Worm (Caenorhabditis elegans) whole organism, L2 larva: Measurements from ENCODE around the gene C44H4.8.
A peak's percentile ranks its signal among the peaks of the same experiment; 100 is the strongest.

ENCODE experiments used
- F13H6.1 ChIP-seq: sonication (generic microtip); optimal IDR thresholded peaks from 2 replicates; lab custom pipeline; 2016; ENCODE audit warnings: missing genetic modification characterization, missing compliant biosample characterization
- R02D3.7 ChIP-seq: fragments of 150-350 bp; optimal IDR thresholded peaks from 2 replicates; lab custom pipeline; 2014; ENCODE audit warnings: missing biosample characterization, missing genetic modification characterization
- alr-1 ChIP-seq: fragments of 150-350 bp; optimal IDR thresholded peaks from 2 replicates; lab custom pipeline; 2014; ENCODE audit warnings: missing biosample characterization, missing genetic modification characterization
- aly-2 ChIP-seq: fragments of 150-350 bp; optimal IDR thresholded peaks from 2 replicates; lab custom pipeline; 2014; ENCODE audit warnings: missing biosample characterization, missing genetic modification characterization
- ama-1 ChIP-seq: fragments of 150-350 bp; optimal IDR thresholded peaks from 2 replicates; lab custom pipeline; 2018; ENCODE audit warnings: inconsistent platforms
- blmp-1 ChIP-seq: sonication (generic microtip); optimal IDR thresholded peaks from 2 replicates; lab custom pipeline; 2017; ENCODE audit warnings: missing genetic modification characterization, mild to moderate bottlenecking, missing compliant biosample characterization, antibody characterized with exemption, moderate library complexity; ENCODE audit not compliant: insufficient read depth
- ceh-82 ChIP-seq: fragments of 150-350 bp; optimal IDR thresholded peaks from 2 replicates; lab custom pipeline; 2014; ENCODE audit warnings: missing biosample characterization, missing genetic modification characterization
- crh-2 ChIP-seq: sonication (generic microtip); optimal IDR thresholded peaks from 2 replicates; lab custom pipeline; 2017; ENCODE audit warnings: missing biosample characterization, missing genetic modification characterization
- dmd-4 ChIP-seq: sonication (generic microtip); optimal IDR thresholded peaks from 2 replicates; lab custom pipeline; 2017; ENCODE audit warnings: missing biosample characterization, missing genetic modification characterization
- egl-27 ChIP-seq: sonication (generic microtip); optimal IDR thresholded peaks from 3 replicates; lab custom pipeline; 2017; ENCODE audit warnings: missing biosample characterization, missing genetic modification reagents, missing genetic modification characterization
- elt-1 ChIP-seq: fragments of 150-350 bp; optimal IDR thresholded peaks from 2 replicates; lab custom pipeline; 2014; ENCODE audit warnings: missing biosample characterization, missing genetic modification characterization
- elt-3 ChIP-seq: sonication (generic microtip); optimal IDR thresholded peaks from 2 replicates; lab custom pipeline; 2017; ENCODE audit warnings: missing biosample characterization, missing genetic modification characterization
- fos-1 ChIP-seq: fragments of 150-350 bp; optimal IDR thresholded peaks from 2 replicates; lab custom pipeline; 2014; ENCODE audit warnings: missing biosample characterization, missing genetic modification characterization
- gmeb-1 ChIP-seq: fragments of 150-350 bp; optimal IDR thresholded peaks from 2 replicates; lab custom pipeline; 2014; ENCODE audit warnings: missing biosample characterization, missing genetic modification characterization
- lin-11 ChIP-seq: fragments of 150-350 bp; sonication (generic microtip); optimal IDR thresholded peaks from 2 replicates; lab custom pipeline; 2014; ENCODE audit warnings: missing biosample characterization, missing genetic modification characterization, inconsistent platforms, mixed read lengths
- lsy-2 ChIP-seq, 2 experiments: fragments of 150-350 bp in 1 of 2; sonication (generic microtip) in 1 of 2; optimal IDR thresholded peaks; 2 replicates each; lab custom pipeline; 2014 to 2017; ENCODE audit warnings: missing biosample characterization in 2 of 2, missing genetic modification characterization in 2 of 2
- mdl-1 ChIP-seq, 2 experiments: fragments of 150-350 bp in 1 of 2; sonication (generic microtip) in 1 of 2; optimal IDR thresholded peaks; 2 replicates each; lab custom pipeline; 2017; ENCODE audit warnings: missing biosample characterization in 2 of 2, missing genetic modification characterization in 2 of 2
- nhr-11 ChIP-seq: fragments of 150-350 bp; optimal IDR thresholded peaks from 2 replicates; lab custom pipeline; 2014; ENCODE audit warnings: missing biosample characterization, missing genetic modification characterization
- nhr-12 ChIP-seq: fragments of 150-350 bp; optimal IDR thresholded peaks from 2 replicates; lab custom pipeline; 2014; ENCODE audit warnings: missing biosample characterization, missing genetic modification characterization
- nhr-129 ChIP-seq: fragments of 150-350 bp; optimal IDR thresholded peaks from 2 replicates; lab custom pipeline; 2014; ENCODE audit warnings: missing biosample characterization, missing genetic modification characterization
- nhr-21 ChIP-seq: fragments of 150-350 bp; optimal IDR thresholded peaks from 2 replicates; lab custom pipeline; 2014; ENCODE audit warnings: missing biosample characterization, missing genetic modification characterization
- nhr-23 ChIP-seq: fragments of 150-350 bp; optimal IDR thresholded peaks from 2 replicates; lab custom pipeline; 2014; ENCODE audit warnings: missing biosample characterization, missing genetic modification reagents, missing genetic modification characterization
- nhr-237 ChIP-seq: fragments of 150-350 bp; optimal IDR thresholded peaks from 2 replicates; lab custom pipeline; 2014; ENCODE audit warnings: missing biosample characterization, missing genetic modification characterization
- nhr-6 ChIP-seq: fragments of 150-350 bp; optimal IDR thresholded peaks from 2 replicates; lab custom pipeline; 2014; ENCODE audit warnings: missing biosample characterization, missing genetic modification characterization
- nhr-77 ChIP-seq: fragments of 150-350 bp; optimal IDR thresholded peaks from 2 replicates; lab custom pipeline; 2014; ENCODE audit warnings: missing biosample characterization, missing genetic modification characterization
- sem-4 ChIP-seq: fragments of 150-350 bp; optimal IDR thresholded peaks from 2 replicates; lab custom pipeline; 2014; ENCODE audit warnings: missing biosample characterization, missing genetic modification reagents, missing genetic modification characterization
- skn-1 ChIP-seq: sonication (generic microtip); optimal IDR thresholded peaks from 2 replicates; lab custom pipeline; 2017; ENCODE audit warnings: missing biosample characterization, missing genetic modification characterization
- sma-3 ChIP-seq: sonication (generic microtip); optimal IDR thresholded peaks from 2 replicates; lab custom pipeline; 2016; ENCODE audit warnings: missing genetic modification reagents, missing genetic modification characterization, missing compliant biosample characterization
- sma-9 ChIP-seq, 2 experiments: fragments of 150-350 bp in 1 of 2; sonication (generic microtip) in 1 of 2; optimal IDR thresholded peaks; 2 replicates each; lab custom pipeline; 2014 to 2016; ENCODE audit warnings: missing genetic modification characterization in 2 of 2, mild to moderate bottlenecking in 1 of 2, missing biosample characterization in 1 of 2, missing compliant biosample characterization in 1 of 2, missing genetic modification reagents in 1 of 2, moderate library complexity in 1 of 2
- snpc-4 ChIP-seq: fragments of 150-350 bp; optimal IDR thresholded peaks from 2 replicates; lab custom pipeline; 2014; ENCODE audit warnings: missing biosample characterization, missing genetic modification characterization
- unc-39 ChIP-seq: fragments of 150-350 bp; optimal IDR thresholded peaks from 2 replicates; lab custom pipeline; 2014; ENCODE audit warnings: missing biosample characterization, missing genetic modification characterization
- unc-55 ChIP-seq: fragments of 150-350 bp; sonication (generic microtip); optimal IDR thresholded peaks from 3 replicates; lab custom pipeline; 2014; ENCODE audit warnings: missing biosample characterization, missing genetic modification reagents, missing genetic modification characterization
- zag-1 ChIP-seq: fragments of 150-350 bp; optimal IDR thresholded peaks from 2 replicates; lab custom pipeline; 2014; ENCODE audit warnings: missing biosample characterization, missing genetic modification characterization
- ztf-4 ChIP-seq: fragments of 150-350 bp; optimal IDR thresholded peaks from 2 replicates; lab custom pipeline; 2014; ENCODE audit warnings: missing biosample characterization, missing genetic modification characterization

Gene C44H4.8

DNA sequence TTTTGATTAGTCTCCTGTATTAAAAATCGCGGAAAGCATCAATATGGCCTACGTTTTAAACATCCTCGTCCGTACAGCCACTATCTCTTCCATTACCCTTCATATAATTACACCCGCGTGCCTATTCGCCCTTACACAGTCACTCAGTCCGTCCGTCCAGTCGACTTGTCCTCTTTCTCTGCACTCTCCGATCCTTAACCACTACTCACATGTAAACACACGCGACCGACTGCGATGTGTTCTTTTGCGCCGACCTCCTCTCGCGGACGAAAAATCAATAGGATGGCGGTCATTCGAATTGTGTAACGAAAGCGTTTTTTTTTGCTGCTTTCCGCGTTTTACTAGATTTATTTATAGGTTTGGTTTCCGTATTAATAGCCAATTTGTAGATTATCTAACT, 7.8 kb downstream of the C44H4.8 start, which contains the start of gene eor-2 (continued):
- TF ChIP-seq nhr-21 (tag; lab: Kevin White, UChicago) (peak; percentile 80), sma-9 (GFP tag; optimal IDR thresholded peaks at IDR 0.05; lab: Kevin White, UChicago) (peak; percentile 86), sma-9 (tag; optimal IDR thresholded peaks at IDR 0.05; lab: Kevin White, UChicago) (no peak)

DNA sequence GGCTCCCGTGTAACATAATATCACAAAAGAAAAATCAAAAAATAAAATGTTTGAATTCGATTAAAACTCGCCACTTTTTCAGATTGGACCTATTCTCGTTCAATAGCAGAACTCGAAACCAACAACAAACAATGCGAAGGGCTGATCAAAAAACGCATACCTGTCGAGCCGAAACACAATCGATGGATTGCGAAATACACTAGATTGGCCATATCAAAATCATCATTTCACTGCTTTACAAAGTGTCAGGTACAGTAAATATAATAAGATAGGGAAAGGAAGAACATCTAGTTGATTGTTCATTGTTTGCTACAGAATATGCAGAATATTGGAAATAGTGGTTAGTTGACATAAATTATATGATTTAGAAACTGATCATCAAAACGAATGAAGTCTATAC, 12.8 kb downstream of the C44H4.8 start:
- TF ChIP-seq alr-1 (tag; lab: Kevin White, UChicago) (no peak), ama-1 (no peak)

DNA sequence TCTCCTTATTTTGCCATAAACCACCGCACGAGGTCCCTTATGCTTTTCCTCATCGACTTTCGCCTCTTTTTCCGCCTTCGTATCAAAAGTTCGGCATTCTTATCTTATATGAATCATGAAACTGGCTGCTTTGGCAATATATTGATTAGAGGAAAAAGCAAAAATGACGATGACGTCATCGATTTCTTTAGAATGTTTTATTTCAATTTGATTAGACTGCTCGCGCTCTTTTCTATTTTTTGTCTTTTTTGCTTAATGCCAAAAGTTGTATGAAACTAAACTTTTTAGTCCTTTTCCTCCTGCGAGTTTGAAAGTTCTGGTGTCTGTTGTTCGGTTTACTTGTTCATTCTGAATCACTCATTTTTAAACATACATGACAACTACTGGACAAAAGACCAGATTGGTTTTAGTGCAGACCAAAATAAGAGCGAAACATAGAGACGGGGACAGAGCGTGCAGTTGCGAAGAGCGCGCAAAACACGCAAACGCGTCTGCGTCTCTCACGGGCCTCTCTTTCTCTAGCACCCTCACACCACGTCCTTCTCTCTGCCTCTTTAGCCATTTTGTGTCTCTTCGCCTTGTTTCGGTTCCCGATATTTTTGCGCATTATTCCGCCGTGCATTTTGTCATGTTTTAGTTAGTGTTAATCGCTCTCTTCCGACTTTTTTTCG, 15.3 kb downstream of the C44H4.8 start:
- peak; percentile 44 to 83 for TF ChIP-seq mdl-1 (tag; optimal IDR thresholded peaks at IDR 0.05; lab: Kevin White, UChicago)
- TF ChIP-seq sma-9 (GFP tag; optimal IDR thresholded peaks at IDR 0.05; lab: Kevin White, UChicago), result peak; percentile 72
- TF ChIP-seq sma-9 (tag; optimal IDR thresholded peaks at IDR 0.05; lab: Kevin White, UChicago), result no peak
- TF ChIP-seq nhr-77 (tag; lab: Kevin White, UChicago), result no peak
- TF ChIP-seq alr-1 (tag; lab: Kevin White, UChicago), result no peak
- TF ChIP-seq nhr-12, result no peak
- TF ChIP-seq gmeb-1, result no peak
- peak; percentile 13 for TF ChIP-seq sma-3
- TF ChIP-seq nhr-23 (tag; lab: Kevin White, UChicago), result no peak
- peak; percentile 59 for TF ChIP-seq unc-55 (GFP tag; lab: Kevin White, UChicago)
- no peak for TF ChIP-seq crh-2 (tag; lab: Kevin White, UChicago)
- TF ChIP-seq aly-2, result no peak
- peak in 1 of 2 experiments; percentile 12 for TF ChIP-seq lsy-2 (tag; optimal IDR thresholded peaks at IDR 0.05; lab: Kevin White, UChicago)
- TF ChIP-seq F13H6.1 (tag; lab: Kevin White, UChicago), result no peak
- no peak for TF ChIP-seq R02D3.7
- no peak for TF ChIP-seq dmd-4 (tag; lab: Kevin White, UChicago)
- TF ChIP-seq ama-1, result no peak
- TF ChIP-seq sem-4 (tag; lab: Kevin White, UChicago), result no peak
- TF ChIP-seq fos-1 (tag; lab: Kevin White, UChicago), result peak; percentile 9
- no peak for TF ChIP-seq elt-3 (tag; lab: Kevin White, UChicago)
- TF ChIP-seq zag-1 (tag; lab: Kevin White, UChicago), result peak; percentile 20
- no peak for TF ChIP-seq ceh-82 (tag; lab: Kevin White, UChicago)
- peak; percentile 42 for TF ChIP-seq lin-11 (tag; lab: Kevin White, UChicago)
- TF ChIP-seq nhr-6 (tag; lab: Kevin White, UChicago), result peak; percentile 16
- peak; percentile 24 for TF ChIP-seq blmp-1 (tag; lab: Kevin White, UChicago)
- peak; percentile 26 for TF ChIP-seq nhr-21 (tag; lab: Kevin White, UChicago)
- TF ChIP-seq ztf-4 (tag; lab: Kevin White, UChicago), result no peak
- TF ChIP-seq elt-1 (tag; lab: Kevin White, UChicago), result no peak
- peak; percentile 74 for TF ChIP-seq nhr-129 (tag; lab: Kevin White, UChicago)

DNA sequence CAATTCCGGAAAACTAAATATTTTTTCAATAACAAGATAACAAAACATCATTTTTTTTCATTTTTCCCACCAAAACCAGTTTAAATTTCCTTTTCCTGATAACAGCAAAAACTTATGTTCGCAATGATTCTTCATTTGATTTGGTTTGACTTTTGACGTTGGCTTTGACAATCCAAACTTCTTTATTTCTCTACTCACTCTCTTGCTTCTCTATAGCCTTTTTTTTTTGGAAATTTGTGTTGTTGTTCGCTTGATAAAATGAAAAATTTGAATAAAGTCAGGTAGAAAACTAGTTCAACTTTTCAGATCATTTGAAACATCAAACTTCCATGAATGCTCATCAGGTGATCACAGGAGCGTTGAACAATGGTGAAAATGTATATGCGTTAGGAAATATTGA, 16.1 kb downstream of the C44H4.8 start, which contains the start of gene rbc-1:
Gene rbc-1, plus strand, starts transcription at position 301 of the 400 bp plus-strand sequence.
- TF ChIP-seq egl-27 (tag; lab: Kevin White, UChicago), result no peak
- TF ChIP-seq elt-3 (tag; lab: Kevin White, UChicago), result no peak
- TF ChIP-seq fos-1 (tag; lab: Kevin White, UChicago), result no peak
- TF ChIP-seq snpc-4 (tag; lab: Kevin White, UChicago), result no peak
- no peak for TF ChIP-seq ama-1
- no peak for TF ChIP-seq crh-2 (tag; lab: Kevin White, UChicago)
- no peak for TF ChIP-seq unc-39 (tag; lab: Kevin White, UChicago)
- TF ChIP-seq ceh-82 (tag; lab: Kevin White, UChicago), result no peak
- no peak for TF ChIP-seq dmd-4 (tag; lab: Kevin White, UChicago)
- TF ChIP-seq blmp-1 (tag; lab: Kevin White, UChicago), result no peak
- TF ChIP-seq nhr-6 (tag; lab: Kevin White, UChicago), result no peak
- TF ChIP-seq nhr-11 (tag; lab: Kevin White, UChicago), result no peak
- no peak for TF ChIP-seq R02D3.7
- no peak for TF ChIP-seq nhr-21 (tag; lab: Kevin White, UChicago)
- no peak for TF ChIP-seq ztf-4 (tag; lab: Kevin White, UChicago)
- TF ChIP-seq elt-1 (tag; lab: Kevin White, UChicago), result no peak
- TF ChIP-seq nhr-237 (tag; lab: Kevin White, UChicago), result no peak
- no peak for TF ChIP-seq skn-1 (tag; lab: Kevin White, UChicago)
- no peak for TF ChIP-seq sma-3
- no peak for TF ChIP-seq sma-9 (GFP tag; optimal IDR thresholded peaks at IDR 0.05; lab: Kevin White, UChicago)
- no peak for TF ChIP-seq sma-9 (tag; optimal IDR thresholded peaks at IDR 0.05; lab: Kevin White, UChicago)
